Fruit fly (Drosophila melanogaster): ENCODE data around the gene Acsx2.

DNA sequence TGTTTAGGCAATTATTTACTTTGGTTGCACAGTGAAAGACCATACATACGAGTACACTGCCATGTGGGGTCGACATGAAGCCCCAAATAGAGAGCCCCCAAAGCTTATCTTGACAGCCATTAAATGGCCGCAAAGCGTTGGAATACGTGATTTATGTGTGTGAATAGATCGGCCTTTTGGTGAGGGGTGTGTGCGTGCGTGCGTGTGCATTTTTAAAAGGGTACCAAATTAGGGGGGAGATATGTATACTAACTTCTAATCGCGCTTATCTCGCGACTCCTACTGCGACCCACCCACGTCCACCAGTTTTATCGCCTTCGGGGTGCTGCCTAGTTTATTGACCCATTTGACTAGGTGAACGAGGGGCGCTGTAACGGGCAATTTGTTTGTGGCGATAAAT lies 35.7 kb upstream of the Acsx2 start:
- TF ChIP-seq Lhr (GFP tag; optimal IDR thresholded peaks at IDR 0.05) (no peak), klu (GFP tag; IDR thresholded peaks at IDR 0.05) (no peak)
